Worm (Caenorhabditis elegans) whole organism, late embryonic: ENCODE results near the gene F54F12.2.

Experiments used
- Y22D7AL.16 ChIP-seq: sonication (generic microtip); optimal IDR thresholded peaks from 2 replicates; lab custom pipeline; 2016; ENCODE audit warnings: missing genetic modification characterization, missing compliant biosample characterization
- pag-3 ChIP-seq: sonication (generic microtip); optimal IDR thresholded peaks from 2 replicates; lab custom pipeline; 2016; ENCODE audit warnings: missing compliant biosample characterization, missing genetic modification characterization, borderline replicate concordance
- pha-2 ChIP-seq: sonication (generic microtip); optimal IDR thresholded peaks from 2 replicates; lab custom pipeline; 2017; ENCODE audit warnings: mild to moderate bottlenecking, missing genetic modification characterization, missing compliant biosample characterization
- rnt-1 ChIP-seq: sonication (generic microtip); optimal IDR thresholded peaks from 2 replicates; lab custom pipeline; 2016; ENCODE audit warnings: missing genetic modification characterization, missing compliant biosample characterization

- TF ChIP-seq pha-2 (tag; lab: Kevin White, UChicago), result no peak
- TF ChIP-seq Y22D7AL.16 (tag; lab: Kevin White, UChicago), result no peak
- no peak for TF ChIP-seq pag-3
- no peak for TF ChIP-seq rnt-1 (tag; lab: Kevin White, UChicago)
These were observed 23.1 kb downstream of the F54F12.2 start for ce11 chrIII:13062989-13063388.
